Worm (Caenorhabditis elegans): ENCODE measurements around the gene ztf-7.

- no peak for TF ChIP-seq unc-39 (tag; optimal IDR thresholded peaks at IDR 0.05)
- no peak for TF ChIP-seq mdl-1 (tag; optimal IDR thresholded peaks at IDR 0.05)
- no peak for TF ChIP-seq ZK546.5 (tag; optimal IDR thresholded peaks at IDR 0.05)
- no peak for TF ChIP-seq ama-1 (optimal IDR thresholded peaks at IDR 0.05)
- TF ChIP-seq nhr-77 (tag; optimal IDR thresholded peaks at IDR 0.05): no peak
- no peak for TF ChIP-seq lin-13 (GFP tag; optimal IDR thresholded peaks at IDR 0.05)
- no peak for TF ChIP-seq elt-1 (tag; optimal IDR thresholded peaks at IDR 0.05)
- TF ChIP-seq aly-2 (tag; optimal IDR thresholded peaks at IDR 0.05): no peak
Observed at ce11 chrV:9799076-9799475, 9.6 kb upstream of the ztf-7 start, which contains the start of gene F46B6.13.
